Worm (Caenorhabditis elegans) whole organism, L2 larva: Measurements from ENCODE around the gene Y7A5A.24.

Source experiments
- C34F6.9 ChIP-seq: fragments of 150-350 bp; optimal IDR thresholded peaks from 2 replicates; lab custom pipeline; 2014; ENCODE audit warnings: missing biosample characterization, missing genetic modification characterization
- F13H6.1 ChIP-seq: sonication (generic microtip); optimal IDR thresholded peaks from 2 replicates; lab custom pipeline; 2016; ENCODE audit warnings: missing genetic modification characterization, missing compliant biosample characterization
- R02D3.7 ChIP-seq: fragments of 150-350 bp; optimal IDR thresholded peaks from 2 replicates; lab custom pipeline; 2014; ENCODE audit warnings: missing biosample characterization, missing genetic modification characterization
- Y55F3AM.14 ChIP-seq: fragments of 200-800 bp; sonication (Bioruptor generic); optimal IDR thresholded peaks from 2 replicates; lab custom pipeline; 2018; ENCODE audit warnings: mild to moderate bottlenecking, missing genetic modification characterization, missing compliant biosample characterization
- alr-1 ChIP-seq: fragments of 150-350 bp; optimal IDR thresholded peaks from 2 replicates; lab custom pipeline; 2014; ENCODE audit warnings: missing biosample characterization, missing genetic modification characterization
- aly-2 ChIP-seq: fragments of 150-350 bp; optimal IDR thresholded peaks from 2 replicates; lab custom pipeline; 2014; ENCODE audit warnings: missing biosample characterization, missing genetic modification characterization
- ama-1 ChIP-seq: fragments of 150-350 bp; optimal IDR thresholded peaks from 2 replicates; lab custom pipeline; 2018; ENCODE audit warnings: inconsistent platforms
- blmp-1 ChIP-seq: sonication (generic microtip); optimal IDR thresholded peaks from 2 replicates; lab custom pipeline; 2017; ENCODE audit warnings: missing genetic modification characterization, mild to moderate bottlenecking, missing compliant biosample characterization, antibody characterized with exemption, moderate library complexity; ENCODE audit not compliant: insufficient read depth
- ceh-16 ChIP-seq: fragments of 150-350 bp; optimal IDR thresholded peaks from 2 replicates; lab custom pipeline; 2014; ENCODE audit warnings: missing biosample characterization, missing genetic modification characterization
- ceh-82 ChIP-seq: fragments of 150-350 bp; optimal IDR thresholded peaks from 2 replicates; lab custom pipeline; 2014; ENCODE audit warnings: missing biosample characterization, missing genetic modification characterization
- crh-2 ChIP-seq: sonication (generic microtip); optimal IDR thresholded peaks from 2 replicates; lab custom pipeline; 2017; ENCODE audit warnings: missing biosample characterization, missing genetic modification characterization
- egl-27 ChIP-seq: sonication (generic microtip); optimal IDR thresholded peaks from 3 replicates; lab custom pipeline; 2017; ENCODE audit warnings: missing biosample characterization, missing genetic modification reagents, missing genetic modification characterization
- elt-1 ChIP-seq: fragments of 150-350 bp; optimal IDR thresholded peaks from 2 replicates; lab custom pipeline; 2014; ENCODE audit warnings: missing biosample characterization, missing genetic modification characterization
- fos-1 ChIP-seq: fragments of 150-350 bp; optimal IDR thresholded peaks from 2 replicates; lab custom pipeline; 2014; ENCODE audit warnings: missing biosample characterization, missing genetic modification characterization
- gmeb-1 ChIP-seq: fragments of 150-350 bp; optimal IDR thresholded peaks from 2 replicates; lab custom pipeline; 2014; ENCODE audit warnings: missing biosample characterization, missing genetic modification characterization
- lin-11 ChIP-seq: fragments of 150-350 bp; sonication (generic microtip); optimal IDR thresholded peaks from 2 replicates; lab custom pipeline; 2014; ENCODE audit warnings: missing biosample characterization, missing genetic modification characterization, inconsistent platforms, mixed read lengths
- lin-39 ChIP-seq: fragments of 150-350 bp; optimal IDR thresholded peaks from 2 replicates; lab custom pipeline; 2014; ENCODE audit warnings: missing biosample characterization, missing genetic modification reagents, missing genetic modification characterization
- lsy-2 ChIP-seq, 2 experiments: fragments of 150-350 bp in 1 of 2; sonication (generic microtip) in 1 of 2; optimal IDR thresholded peaks; 2 replicates each; lab custom pipeline; 2014 to 2017; ENCODE audit warnings: missing biosample characterization in 2 of 2, missing genetic modification characterization in 2 of 2
- mab-5 ChIP-seq: fragments of 150-350 bp; optimal IDR thresholded peaks from 2 replicates; lab custom pipeline; 2014; ENCODE audit warnings: missing biosample characterization, missing genetic modification characterization
- mdl-1 ChIP-seq, 2 experiments: fragments of 150-350 bp in 1 of 2; sonication (generic microtip) in 1 of 2; optimal IDR thresholded peaks; 2 replicates each; lab custom pipeline; 2017; ENCODE audit warnings: missing biosample characterization in 2 of 2, missing genetic modification characterization in 2 of 2
- nhr-11 ChIP-seq: fragments of 150-350 bp; optimal IDR thresholded peaks from 2 replicates; lab custom pipeline; 2014; ENCODE audit warnings: missing biosample characterization, missing genetic modification characterization
- nhr-12 ChIP-seq: fragments of 150-350 bp; optimal IDR thresholded peaks from 2 replicates; lab custom pipeline; 2014; ENCODE audit warnings: missing biosample characterization, missing genetic modification characterization
- nhr-129 ChIP-seq: fragments of 150-350 bp; optimal IDR thresholded peaks from 2 replicates; lab custom pipeline; 2014; ENCODE audit warnings: missing biosample characterization, missing genetic modification characterization
- nhr-23 ChIP-seq: fragments of 150-350 bp; optimal IDR thresholded peaks from 2 replicates; lab custom pipeline; 2014; ENCODE audit warnings: missing biosample characterization, missing genetic modification reagents, missing genetic modification characterization
- nhr-237 ChIP-seq: fragments of 150-350 bp; optimal IDR thresholded peaks from 2 replicates; lab custom pipeline; 2014; ENCODE audit warnings: missing biosample characterization, missing genetic modification characterization
- nhr-25 ChIP-seq: fragments of 150-350 bp; sonication (generic microtip); optimal IDR thresholded peaks from 3 replicates; lab custom pipeline; 2014; ENCODE audit warnings: missing biosample characterization, missing genetic modification characterization
- nhr-77 ChIP-seq: fragments of 150-350 bp; optimal IDR thresholded peaks from 2 replicates; lab custom pipeline; 2014; ENCODE audit warnings: missing biosample characterization, missing genetic modification characterization
- peb-1 ChIP-seq: fragments of 150-350 bp; optimal IDR thresholded peaks from 2 replicates; lab custom pipeline; 2014; ENCODE audit warnings: missing biosample characterization, missing genetic modification characterization
- skn-1 ChIP-seq: sonication (generic microtip); optimal IDR thresholded peaks from 2 replicates; lab custom pipeline; 2017; ENCODE audit warnings: missing biosample characterization, missing genetic modification characterization
- sma-9 ChIP-seq, 2 experiments: fragments of 150-350 bp in 1 of 2; sonication (generic microtip) in 1 of 2; optimal IDR thresholded peaks; 2 replicates each; lab custom pipeline; 2014 to 2016; ENCODE audit warnings: missing genetic modification characterization in 2 of 2, mild to moderate bottlenecking in 1 of 2, missing biosample characterization in 1 of 2, missing compliant biosample characterization in 1 of 2, missing genetic modification reagents in 1 of 2, moderate library complexity in 1 of 2
- snpc-4 ChIP-seq: fragments of 150-350 bp; optimal IDR thresholded peaks from 2 replicates; lab custom pipeline; 2014; ENCODE audit warnings: missing biosample characterization, missing genetic modification characterization
- unc-39 ChIP-seq: fragments of 150-350 bp; optimal IDR thresholded peaks from 2 replicates; lab custom pipeline; 2014; ENCODE audit warnings: missing biosample characterization, missing genetic modification characterization
- unc-62 ChIP-seq: fragments of 150-350 bp; optimal IDR thresholded peaks from 2 replicates; lab custom pipeline; 2014; ENCODE audit warnings: missing biosample characterization, missing genetic modification reagents, missing genetic modification characterization
- ztf-1 ChIP-seq: fragments of 200-800 bp; sonication (Bioruptor generic); conservative IDR thresholded peaks from 2 replicates; pipeline ENCODE4 v1.3.6; 2022; ENCODE audit warnings: missing genetic modification characterization, missing compliant biosample characterization
- ztf-4 ChIP-seq: fragments of 150-350 bp; optimal IDR thresholded peaks from 2 replicates; lab custom pipeline; 2014; ENCODE audit warnings: missing biosample characterization, missing genetic modification characterization

Gene Y7A5A.24

DNA sequence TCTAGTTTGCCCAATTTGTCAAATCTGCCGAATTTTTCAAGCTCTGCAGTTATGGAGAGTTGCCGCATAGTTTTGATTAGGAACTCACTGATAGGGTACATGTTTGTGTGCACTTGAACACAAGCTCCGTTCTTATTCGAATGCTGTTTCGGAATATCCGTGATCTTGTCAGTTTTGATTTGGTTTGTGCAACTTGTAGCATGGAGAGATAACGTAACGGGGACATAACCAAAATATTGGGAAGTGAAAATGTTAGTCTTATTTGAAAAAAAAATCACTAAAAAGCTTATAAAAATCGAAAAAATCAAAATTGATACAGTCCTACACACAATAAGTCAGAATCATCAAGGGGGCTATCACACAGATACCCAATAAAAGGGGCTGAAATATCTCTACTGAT, at the start of gene Y7A5A.24:
TSS of gene Y7A5A.24 (minus strand) at position 101 of the 400 bp plus-strand sequence.
- no peak for TF ChIP-seq gmeb-1 (tag; lab: Kevin White, UChicago)
- TF ChIP-seq ceh-16 (tag; lab: Kevin White, UChicago) = no peak
- no peak for TF ChIP-seq nhr-77 (tag; lab: Kevin White, UChicago)
- no peak for TF ChIP-seq Y55F3AM.14 (GFP tag; lab: Kevin White, UChicago)
- TF ChIP-seq nhr-25 = no peak

ce11 chrX:15831537-15831936, 49.6 kb upstream of the Y7A5A.24 start:
- TF ChIP-seq crh-2 (no peak), lin-39 (tag; lab: Kevin White, UChicago) (no peak), blmp-1 (no peak), elt-1 (tag; lab: Kevin White, UChicago) (no peak), unc-62 (GFP tag; lab: Kevin White, UChicago) (no peak), aly-2 (tag; lab: Kevin White, UChicago) (no peak), sma-9 (GFP tag; optimal IDR thresholded peaks at IDR 0.05; lab: Kevin White, UChicago) (no peak), sma-9 (tag; optimal IDR thresholded peaks at IDR 0.05; lab: Kevin White, UChicago) (no peak), peb-1 (tag; lab: Kevin White, UChicago) (no peak), lin-11 (tag; lab: Kevin White, UChicago) (no peak)
- TF ChIP-seq, all 48 proteins: peak for 0

DNA sequence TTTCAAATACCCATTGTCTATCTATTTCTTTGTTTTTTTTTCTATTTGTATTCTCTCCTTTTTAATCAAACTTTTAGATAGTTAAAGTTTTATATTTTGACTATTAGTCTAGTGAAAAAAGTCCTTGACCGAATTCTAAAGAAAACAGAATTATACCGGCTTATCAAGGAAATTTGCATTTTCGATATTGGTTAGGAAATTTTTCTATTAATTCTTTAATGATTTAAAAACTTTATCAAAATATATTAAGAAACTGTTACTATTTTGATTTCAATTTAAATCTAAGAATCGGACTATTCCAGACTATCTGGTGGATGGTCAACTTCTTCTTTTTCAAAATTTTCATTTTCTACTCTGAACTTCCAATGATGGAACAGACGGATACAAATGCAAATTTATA, 46.1 kb upstream of the Y7A5A.24 start, which contains the start of gene Y7A5A.20:
TSS of gene Y7A5A.20 (plus strand) at position 301 of the 400 bp plus-strand sequence.
- TF ChIP-seq C34F6.9 (tag; lab: Kevin White, UChicago) (no peak), mdl-1 (tag; optimal IDR thresholded peaks at IDR 0.05; lab: Kevin White, UChicago) (no peak), nhr-237 (tag; lab: Kevin White, UChicago) (no peak), fos-1 (tag; lab: Kevin White, UChicago) (no peak), elt-1 (tag; lab: Kevin White, UChicago) (no peak), blmp-1 (no peak), skn-1 (tag; lab: Kevin White, UChicago) (no peak)

DNA sequence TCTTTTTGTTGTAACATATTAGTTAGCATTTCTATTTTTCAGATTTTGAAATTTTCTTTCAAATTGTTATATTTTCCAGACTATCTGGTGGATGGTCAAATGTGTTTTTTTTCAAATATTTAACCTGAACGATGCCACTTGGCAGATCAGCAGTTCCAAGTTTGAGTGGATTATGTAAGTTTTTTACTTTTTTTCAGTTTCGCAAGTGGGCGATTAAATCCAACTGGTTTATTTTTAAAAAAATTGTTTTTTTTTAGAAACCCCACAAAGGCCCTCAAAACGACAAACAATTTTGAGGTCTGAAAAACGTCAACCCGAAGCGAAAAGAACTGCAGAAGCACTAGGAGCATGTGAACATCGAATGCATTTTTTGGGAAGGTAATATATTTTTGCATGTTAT, 44.9 kb upstream of the Y7A5A.24 start, which contains the start of gene Y7A5A.9:
TSS of gene Y7A5A.9 (plus strand) at position 301 of the 400 bp plus-strand sequence.
- no peak for TF ChIP-seq C34F6.9 (tag; lab: Kevin White, UChicago)
- TF ChIP-seq peb-1 (tag; lab: Kevin White, UChicago) = no peak
- TF ChIP-seq ceh-82 (tag; lab: Kevin White, UChicago) = no peak
- TF ChIP-seq mdl-1 (tag; optimal IDR thresholded peaks at IDR 0.05; lab: Kevin White, UChicago) = no peak
- no peak for TF ChIP-seq skn-1 (tag; lab: Kevin White, UChicago)
- no peak for TF ChIP-seq unc-39
- no peak for TF ChIP-seq unc-62 (GFP tag; lab: Kevin White, UChicago)
- no peak for TF ChIP-seq nhr-77 (tag; lab: Kevin White, UChicago)
- TF ChIP-seq ama-1 = no peak
- no peak for TF ChIP-seq F13H6.1 (tag; lab: Kevin White, UChicago)
- no peak for TF ChIP-seq egl-27 (tag; lab: Kevin White, UChicago)
- TF ChIP-seq nhr-12 (tag; lab: Kevin White, UChicago) = no peak
- TF ChIP-seq blmp-1 = no peak
- TF ChIP-seq ztf-4 (tag; lab: Kevin White, UChicago) = no peak
- no peak for TF ChIP-seq nhr-23 (tag; lab: Kevin White, UChicago)
- TF ChIP-seq lin-11 (tag; lab: Kevin White, UChicago) = no peak
- TF ChIP-seq lsy-2 (tag; optimal IDR thresholded peaks at IDR 0.05; lab: Kevin White, UChicago) = no peak

- no peak for TF ChIP-seq lin-39 (tag; lab: Kevin White, UChicago)
- TF ChIP-seq egl-27 (tag; lab: Kevin White, UChicago) = no peak
- no peak for TF ChIP-seq alr-1 (tag; lab: Kevin White, UChicago)
- TF ChIP-seq nhr-11 (tag; lab: Kevin White, UChicago) = no peak
- no peak for TF ChIP-seq ztf-1
- TF ChIP-seq aly-2 (tag; lab: Kevin White, UChicago) = no peak
- TF ChIP-seq nhr-129 (tag; lab: Kevin White, UChicago) = no peak
- TF ChIP-seq R02D3.7 (tag; lab: Kevin White, UChicago) = no peak
- TF ChIP-seq ceh-16 (tag; lab: Kevin White, UChicago) = no peak
- TF ChIP-seq nhr-237 (tag; lab: Kevin White, UChicago) = no peak
- TF ChIP-seq snpc-4 (tag; lab: Kevin White, UChicago) = no peak
- TF ChIP-seq nhr-12 (tag; lab: Kevin White, UChicago) = no peak
- no peak for TF ChIP-seq crh-2
- TF ChIP-seq nhr-25 = no peak
- TF ChIP-seq elt-1 (tag; lab: Kevin White, UChicago) = no peak
- no peak for TF ChIP-seq mdl-1 (tag; optimal IDR thresholded peaks at IDR 0.05; lab: Kevin White, UChicago)
- TF ChIP-seq mab-5 (tag; lab: Kevin White, UChicago) = no peak
- no peak for TF ChIP-seq unc-62 (GFP tag; lab: Kevin White, UChicago)
Measured at ce11 chrX:15822197-15822596, 40.3 kb upstream of the Y7A5A.24 start, which contains the start of gene Y7A5A.8. Y7A5A.8 (plus strand) TSS chrX:15822497.
